Worm (Caenorhabditis elegans): ENCODE data around the gene R11F4.1.

DNA sequence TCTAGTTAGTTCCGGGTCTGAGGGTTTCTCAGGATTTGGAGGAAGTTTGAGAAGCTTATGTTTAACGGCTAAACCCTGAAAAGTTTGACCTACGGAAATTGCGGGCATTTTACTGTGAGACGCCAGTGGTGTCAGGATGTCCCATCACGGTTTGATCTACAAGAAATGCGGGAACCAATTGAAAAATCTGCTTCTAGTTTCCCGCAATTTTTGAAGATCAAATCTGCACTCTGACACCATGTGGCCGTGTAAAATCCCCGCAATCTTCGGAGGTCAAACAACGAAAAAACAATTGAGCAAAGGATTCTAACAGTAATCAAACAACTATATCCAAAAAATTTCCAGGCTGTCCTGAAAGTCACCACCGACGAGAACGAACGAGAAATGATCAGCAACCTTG is 31.2 kb downstream of the R11F4.1 start:
- no peak for TF ChIP-seq pes-1 (GFP tag; IDR thresholded peaks at IDR 0.05)
- no peak for TF ChIP-seq ama-1 (optimal IDR thresholded peaks at IDR 0.05)
- TF ChIP-seq flt-1 (GFP tag; IDR thresholded peaks at IDR 0.05): no peak
- TF ChIP-seq tbx-11 (GFP tag; IDR thresholded peaks at IDR 0.05): no peak
- TF ChIP-seq tbx-37 (GFP tag; conservative IDR thresholded peaks at IDR 0.05): no peak
- no peak for TF ChIP-seq hmbx-1 (tag; optimal IDR thresholded peaks at IDR 0.05)
- TF ChIP-seq hnd-1 (tag; optimal IDR thresholded peaks at IDR 0.05): no peak

All from whole organism, early embryonic.